Fruit fly (Drosophila melanogaster) whole organism, embryonic: Measurements from ENCODE around the gene CG8925.
A peak's percentile ranks its signal among the peaks of the same experiment; 100 is the strongest.

ENCODE experiments used
- Adf1 ChIP-seq: fragments of 200-800 bp; sonication (Bioruptor generic); IDR thresholded peaks from 2 replicates; pipeline ENCODE4 v1.3.6; 2022; ENCODE audit warnings: missing biosample characterization, missing genetic modification characterization
- CG10147 ChIP-seq: fragments of 200-800 bp; sonication (Bioruptor generic); optimal IDR thresholded peaks from 2 replicates; lab custom pipeline; 2019; ENCODE audit warnings: missing biosample characterization, mild to moderate bottlenecking, missing genetic modification characterization, moderate library complexity
- CG11504 ChIP-seq: fragments of 200-800 bp; sonication (Bioruptor generic); optimal IDR thresholded peaks from 3 replicates; lab custom pipeline; 2019; ENCODE audit warnings: missing biosample characterization, mild to moderate bottlenecking, missing genetic modification characterization, moderate library complexity
- CG11723 ChIP-seq: fragments of 200-800 bp; sonication (Bioruptor generic); optimal IDR thresholded peaks from 2 replicates; lab custom pipeline; 2017; ENCODE audit warnings: missing biosample characterization, mild to moderate bottlenecking, missing genetic modification characterization
- CG14667 ChIP-seq: fragments of 200-800 bp; sonication (Bioruptor generic); IDR thresholded peaks from 2 replicates; pipeline ENCODE4 v1.3.6; 2022; ENCODE audit warnings: missing biosample characterization, missing genetic modification characterization
- CG14710 ChIP-seq: fragments of 200-800 bp; sonication (Bioruptor generic); optimal IDR thresholded peaks from 3 replicates; lab custom pipeline; 2019; ENCODE audit warnings: missing biosample characterization, mild to moderate bottlenecking, missing genetic modification characterization, moderate library complexity
- CG1647 ChIP-seq: fragments of 200-800 bp; sonication (Bioruptor generic); optimal IDR thresholded peaks from 3 replicates; lab custom pipeline; 2016; ENCODE audit warnings: missing biosample characterization, missing genetic modification characterization
- CG17359 ChIP-seq: fragments of 200-800 bp; sonication (Bioruptor generic); optimal IDR thresholded peaks from 3 replicates; lab custom pipeline; 2018; ENCODE audit warnings: missing biosample characterization, mild to moderate bottlenecking, missing genetic modification characterization, moderate library complexity
- CG17361 ChIP-seq: fragments of 200-800 bp; sonication (Bioruptor generic); IDR thresholded peaks from 3 replicates; pipeline ENCODE4 v1.3.6; 2022; ENCODE audit warnings: missing biosample characterization, missing genetic modification characterization
- CG17802 ChIP-seq: fragments of 200-800 bp; sonication (Bioruptor generic); optimal IDR thresholded peaks from 2 replicates; lab custom pipeline; 2018; ENCODE audit warnings: missing biosample characterization, mild to moderate bottlenecking, missing genetic modification characterization, moderate library complexity
- CG2678 ChIP-seq: fragments of 200-800 bp; sonication (Bioruptor generic); optimal IDR thresholded peaks from 3 replicates; lab custom pipeline; 2019; ENCODE audit warnings: missing biosample characterization, mild to moderate bottlenecking, missing genetic modification characterization, moderate library complexity
- CG34224 ChIP-seq: fragments of 200-800 bp; sonication (Bioruptor generic); IDR thresholded peaks from 3 replicates; pipeline ENCODE4 v1.3.6; 2022; ENCODE audit warnings: missing biosample characterization, missing genetic modification characterization; ENCODE audit not compliant: partially characterized antibody
- CG4730 ChIP-seq: fragments of 200-800 bp; sonication (Bioruptor generic); IDR thresholded peaks from 2 replicates; pipeline ENCODE4 v1.3.6; 2022; ENCODE audit warnings: missing biosample characterization, missing genetic modification characterization
- CG4820 ChIP-seq: fragments of 200-800 bp; sonication (Bioruptor generic); optimal IDR thresholded peaks from 3 replicates; lab custom pipeline; 2016; ENCODE audit warnings: missing biosample characterization, missing genetic modification characterization
- CG6683 ChIP-seq: fragments of 200-800 bp; sonication (Bioruptor generic); optimal IDR thresholded peaks from 2 replicates; lab custom pipeline; 2017; ENCODE audit warnings: missing biosample characterization, mild to moderate bottlenecking, missing genetic modification characterization, missing genetic modification reagents
- CG7271 ChIP-seq: fragments of 200-800 bp; sonication (Bioruptor generic); optimal IDR thresholded peaks from 2 replicates; lab custom pipeline; 2018; ENCODE audit warnings: missing biosample characterization, mild to moderate bottlenecking, missing genetic modification characterization, moderate library complexity
- CG7556 ChIP-seq: fragments of 200-800 bp; sonication (Bioruptor generic); optimal IDR thresholded peaks from 2 replicates; lab custom pipeline; 2017; ENCODE audit warnings: missing biosample characterization, mild to moderate bottlenecking, missing genetic modification characterization
- CG9609 ChIP-seq: fragments of 200-800 bp; sonication (Bioruptor generic); optimal IDR thresholded peaks from 3 replicates; lab custom pipeline; 2016; ENCODE audit warnings: missing biosample characterization, missing genetic modification characterization
- Chrac-16 ChIP-seq: fragments of 200-800 bp; sonication (Bioruptor generic); optimal IDR thresholded peaks from 3 replicates; lab custom pipeline; 2016; ENCODE audit warnings: missing biosample characterization, missing genetic modification characterization
- CoRest ChIP-seq: fragments of 200-800 bp; sonication (Bioruptor generic); optimal IDR thresholded peaks from 3 replicates; lab custom pipeline; 2018; ENCODE audit warnings: missing biosample characterization, mild to moderate bottlenecking, missing genetic modification characterization, moderate library complexity
- D19A ChIP-seq: fragments of 200-800 bp; optimal IDR thresholded peaks from 3 replicates; lab custom pipeline; 2019; ENCODE audit warnings: missing biosample characterization, mild to moderate bottlenecking, missing genetic modification characterization, moderate library complexity
- Deaf1 ChIP-seq: fragments of 200-800 bp; optimal IDR thresholded peaks from 3 replicates; lab custom pipeline; 2019; ENCODE audit warnings: missing biosample characterization, mild to moderate bottlenecking, missing genetic modification characterization, moderate library complexity
- Dip2 ChIP-seq: fragments of 200-800 bp; sonication (Bioruptor generic); IDR thresholded peaks from 2 replicates; pipeline ENCODE4 v1.3.6; 2022; ENCODE audit warnings: missing biosample characterization, missing genetic modification characterization
- E2f2 ChIP-seq: fragments of 200-800 bp; sonication (Bioruptor generic); IDR thresholded peaks from 2 replicates; pipeline ENCODE4 v1.3.6; 2022; ENCODE audit warnings: missing biosample characterization, missing genetic modification characterization
- Eip74EF ChIP-seq, 2 experiments: fragments of 200-800 bp in 1 of 2; fragments of >200 bp in 1 of 2; sonication (Bioruptor generic) in 1 of 2; optimal IDR thresholded peaks; 2 replicates each; lab custom pipeline; 2017 to 2019; ENCODE audit warnings: missing biosample characterization in 2 of 2, missing genetic modification characterization in 2 of 2, mild to moderate bottlenecking in 1 of 2, moderate library complexity in 1 of 2
- Fer2 ChIP-seq: fragments of 200-800 bp; sonication (Bioruptor generic); optimal IDR thresholded peaks from 2 replicates; lab custom pipeline; 2018; ENCODE audit warnings: missing biosample characterization, mild to moderate bottlenecking, missing genetic modification characterization, moderate library complexity
- Hey ChIP-seq: fragments of 200-800 bp; sonication (Bioruptor generic); optimal IDR thresholded peaks from 3 replicates; lab custom pipeline; 2018; ENCODE audit warnings: missing biosample characterization, mild to moderate bottlenecking, missing genetic modification characterization
- Hr78 ChIP-seq, 2 experiments: fragments of 200-800 bp in 1 of 2; fragments of >200 bp in 1 of 2; sonication (Bioruptor generic) in 1 of 2; optimal IDR thresholded peaks; 2 replicates each; lab custom pipeline; 2017 to 2019; ENCODE audit warnings: missing biosample characterization in 2 of 2, missing genetic modification characterization in 2 of 2, mild to moderate bottlenecking in 1 of 2, moderate library complexity in 1 of 2
- Lhr ChIP-seq: fragments of 200-800 bp; sonication (Bioruptor generic); optimal IDR thresholded peaks from 3 replicates; lab custom pipeline; 2017; ENCODE audit warnings: mild to moderate bottlenecking, missing biosample characterization, missing genetic modification reagents, missing genetic modification characterization
- MESR4 ChIP-seq: fragments of 200-800 bp; sonication (Bioruptor generic); optimal IDR thresholded peaks from 2 replicates; lab custom pipeline; 2018; ENCODE audit warnings: missing biosample characterization, mild to moderate bottlenecking, missing genetic modification characterization, moderate library complexity
- Meics ChIP-seq: fragments of 200-800 bp; sonication (Bioruptor generic); optimal IDR thresholded peaks from 2 replicates; lab custom pipeline; 2017; ENCODE audit warnings: missing biosample characterization, mild to moderate bottlenecking, missing genetic modification characterization
- al ChIP-seq: fragments of 200-800 bp; sonication (Bioruptor generic); IDR thresholded peaks from 2 replicates; pipeline ENCODE4 v1.3.6; 2022; ENCODE audit warnings: missing biosample characterization, missing genetic modification characterization
- bowl ChIP-seq: fragments of 200-800 bp; sonication (Bioruptor generic); IDR thresholded peaks from 2 replicates; pipeline ENCODE4 v1.3.6; 2022; ENCODE audit warnings: missing biosample characterization, missing genetic modification characterization
- chm ChIP-seq: fragments of 200-800 bp; sonication (Bioruptor generic); IDR thresholded peaks from 2 replicates; pipeline ENCODE4 v1.3.6; 2022; ENCODE audit warnings: missing biosample characterization, missing genetic modification characterization
- da ChIP-seq: fragments of 200-800 bp; sonication (Bioruptor generic); optimal IDR thresholded peaks from 2 replicates; lab custom pipeline; 2016; ENCODE audit warnings: missing biosample characterization, missing genetic modification characterization
- dan ChIP-seq: fragments of 200-800 bp; sonication (Bioruptor generic); IDR thresholded peaks from 2 replicates; pipeline ENCODE4 v1.3.6; 2022; ENCODE audit warnings: missing biosample characterization, missing genetic modification characterization
- dmrt99B ChIP-seq: fragments of 200-800 bp; sonication (Bioruptor generic); optimal IDR thresholded peaks from 2 replicates; lab custom pipeline; 2018; ENCODE audit warnings: missing biosample characterization, mild to moderate bottlenecking, missing genetic modification characterization, moderate library complexity
- fd102C ChIP-seq: fragments of 200-800 bp; sonication (Bioruptor generic); optimal IDR thresholded peaks from 2 replicates; lab custom pipeline; 2018; ENCODE audit warnings: missing biosample characterization, mild to moderate bottlenecking, missing genetic modification characterization, moderate library complexity
- fd64A ChIP-seq: fragments of 200-800 bp; sonication (Bioruptor generic); optimal IDR thresholded peaks from 3 replicates; lab custom pipeline; 2018; ENCODE audit warnings: missing biosample characterization, mild to moderate bottlenecking, missing genetic modification characterization
- fd96Cb ChIP-seq: fragments of 200-800 bp; sonication (Bioruptor generic); optimal IDR thresholded peaks from 2 replicates; lab custom pipeline; 2018; ENCODE audit warnings: missing biosample characterization, mild to moderate bottlenecking, missing genetic modification characterization, moderate library complexity
- jing ChIP-seq: fragments of 200-800 bp; sonication (Bioruptor generic); optimal IDR thresholded peaks from 2 replicates; lab custom pipeline; 2018; ENCODE audit warnings: missing biosample characterization, mild to moderate bottlenecking, missing genetic modification characterization
- jumu ChIP-seq: fragments of 200-800 bp; sonication (Bioruptor generic); optimal IDR thresholded peaks from 3 replicates; lab custom pipeline; 2016; ENCODE audit warnings: missing biosample characterization, missing genetic modification characterization
- kni ChIP-seq: fragments of 200-800 bp; sonication (Bioruptor generic); optimal IDR thresholded peaks from 3 replicates; lab custom pipeline; 2017; ENCODE audit warnings: mild to moderate bottlenecking, missing biosample characterization, missing genetic modification reagents, missing genetic modification characterization
- lab ChIP-seq: fragments of 200-800 bp; sonication (Bioruptor generic); optimal IDR thresholded peaks from 3 replicates; lab custom pipeline; 2017; ENCODE audit warnings: missing biosample characterization, missing genetic modification characterization, mild to moderate bottlenecking, moderate library complexity, missing genetic modification reagents
- maf-S ChIP-seq: fragments of 200-800 bp; sonication (Bioruptor generic); optimal IDR thresholded peaks from 2 replicates; lab custom pipeline; 2016; ENCODE audit warnings: missing biosample characterization, missing genetic modification characterization
- org-1 ChIP-seq: fragments of 200-800 bp; sonication (Bioruptor generic); optimal IDR thresholded peaks from 2 replicates; lab custom pipeline; 2017; ENCODE audit warnings: missing biosample characterization, missing genetic modification characterization
- sens ChIP-seq: fragments of 200-800 bp; sonication (Bioruptor generic); peaks from one replicate; lab custom pipeline; 2016; ENCODE audit warnings: missing biosample characterization, missing genetic modification characterization
- tap ChIP-seq: fragments of 200-800 bp; optimal IDR thresholded peaks from 3 replicates; lab custom pipeline; 2019; ENCODE audit warnings: missing biosample characterization, mild to moderate bottlenecking, missing genetic modification characterization, moderate library complexity
- trh ChIP-seq: fragments of 200-800 bp; sonication (Bioruptor generic); optimal IDR thresholded peaks from 2 replicates; lab custom pipeline; 2016; ENCODE audit warnings: missing biosample characterization, missing genetic modification characterization
- zfh1 ChIP-seq: fragments of 200-800 bp; sonication (Bioruptor generic); IDR thresholded peaks from 3 replicates; pipeline ENCODE4 v1.3.6; 2022; ENCODE audit warnings: missing biosample characterization, missing genetic modification characterization

CG8925 gene

DNA sequence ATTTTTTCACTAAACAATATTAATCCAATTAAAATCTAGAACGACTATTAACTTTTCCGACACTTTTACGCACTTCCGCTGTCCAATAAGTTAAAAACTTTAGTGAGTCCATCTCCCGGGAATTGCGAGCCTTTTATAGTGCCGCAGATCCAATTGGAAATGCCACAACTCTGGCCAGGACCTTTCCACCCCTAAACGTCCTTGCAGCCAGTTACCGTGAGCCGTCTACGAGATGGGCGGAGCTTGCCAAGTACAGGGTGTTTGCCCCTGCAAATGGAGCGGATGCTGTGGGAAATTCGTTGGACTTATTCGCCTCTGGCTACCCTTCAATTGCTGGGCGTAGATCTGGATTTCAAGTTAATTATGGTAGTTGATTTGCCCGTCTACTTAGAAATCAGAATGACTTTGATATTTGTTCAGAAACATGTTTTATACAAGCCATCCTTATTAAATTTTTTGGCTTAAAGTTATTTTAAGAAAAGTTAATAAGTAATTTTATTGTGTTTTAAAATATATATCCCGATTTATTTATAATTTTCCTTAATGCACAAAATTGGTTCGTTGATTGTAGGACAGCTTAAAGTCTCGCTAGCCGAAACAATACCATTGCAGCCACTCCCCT lies 20.4 kb upstream of the CG8925 start, which contains the start of gene Fer2 (continued):
- TF ChIP-seq CoRest (tag; lab: Kevin White, UChicago) (no peak), Adf1 (GFP tag; lab: Robert Waterston, UW) (no peak), Dip2 (GFP tag; lab: Robert Waterston, UW) (no peak), Fer2 (tag; lab: Kevin White, UChicago) (peak; percentile 38), MESR4 (no peak), CG4820 (GFP tag; lab: Kevin White, UChicago) (peak; percentile 17), CG7556 (GFP tag; lab: Kevin White, UChicago) (peak; percentile 1), tap (tag; lab: Kevin White, UChicago) (no peak), bowl (no peak), Deaf1 (tag; lab: Kevin White, UChicago) (peak; percentile 18), sens (GFP tag; lab: Kevin White, UChicago) (peak; percentile 74), D19A (tag; lab: Kevin White, UChicago) (peak; percentile 39), CG10147 (GFP tag; lab: Kevin White, UChicago) (peak; percentile 39), Hr78 (GFP tag; optimal IDR thresholded peaks at IDR 0.05; lab: Kevin White, UChicago) (no peak), maf-S (no peak), E2f2 (GFP tag; lab: Robert Waterston, UW) (no peak), CG17359 (tag; lab: Kevin White, UChicago) (no peak), dan (GFP tag; lab: Robert Waterston, UW) (no peak), fd64A (no peak), CG34224 (GFP tag; lab: Robert Waterston, UW) (no peak), CG17361 (peak; percentile 56; the same call in 2 of the 3 replicates), CG4730 (no peak), fd96Cb (tag; lab: Kevin White, UChicago) (peak; percentile 35), CG6683 (no peak), dmrt99B (tag; lab: Kevin White, UChicago) (peak; percentile 29), lab (GFP tag; lab: Kevin White, UChicago) (peak; percentile 52), CG14667 (GFP tag; lab: Robert Waterston, UW) (no peak), Lhr (GFP tag; lab: Kevin White, UChicago) (no peak), Chrac-16 (GFP tag; lab: Kevin White, UChicago) (no peak), CG9609 (GFP tag; lab: Kevin White, UChicago) (no peak), trh (GFP tag; lab: Kevin White, UChicago) (no peak), Meics (peak; percentile 61), zfh1 (GFP tag; lab: Robert Waterston, UW) (no peak), Hey (no peak), CG14710 (tag; lab: Kevin White, UChicago) (peak; percentile 16), CG2678 (tag; lab: Kevin White, UChicago) (peak; percentile 65), CG1647 (no peak), CG11723 (GFP tag; lab: Kevin White, UChicago) (no peak), CG7271 (tag; lab: Kevin White, UChicago) (no peak), org-1 (GFP tag; lab: Kevin White, UChicago) (no peak), jing (GFP tag; lab: Kevin White, UChicago) (no peak), chm (GFP tag; lab: Robert Waterston, UW) (no peak), al (no peak), jumu (GFP tag; lab: Kevin White, UChicago) (no peak), kni (GFP tag; lab: Kevin White, UChicago) (no peak), Eip74EF (GFP tag; optimal IDR thresholded peaks at IDR 0.05; lab: Kevin White, UChicago) (no peak), CG11504 (tag; lab: Kevin White, UChicago) (peak; percentile 67), da (GFP tag; lab: Kevin White, UChicago) (no peak), fd102C (GFP tag; lab: Kevin White, UChicago) (no peak), CG17802 (tag; lab: Kevin White, UChicago) (no peak)
